Worm (Caenorhabditis elegans) whole organism, late embryonic: ENCODE data around the gene hpd-1.

ENCODE experiments used
- C08G9.2 ChIP-seq: sonication (generic microtip); optimal IDR thresholded peaks from 2 replicates; lab custom pipeline; 2016; ENCODE audit warnings: mild to moderate bottlenecking, missing genetic modification characterization, moderate library complexity, missing compliant biosample characterization
- K02D7.2 ChIP-seq: sonication (generic microtip); optimal IDR thresholded peaks from 2 replicates; lab custom pipeline; 2017; ENCODE audit warnings: mild to moderate bottlenecking, missing genetic modification characterization, missing compliant biosample characterization
- ceh-22 ChIP-seq: sonication (generic microtip); optimal IDR thresholded peaks from 2 replicates; lab custom pipeline; 2017; ENCODE audit warnings: missing biosample characterization, missing genetic modification characterization
- elt-2 ChIP-seq: sonication (generic microtip); optimal IDR thresholded peaks from 2 replicates; lab custom pipeline; 2016; ENCODE audit warnings: missing genetic modification reagents, missing genetic modification characterization, missing compliant biosample characterization
- fax-1 ChIP-seq: sonication (generic microtip); optimal IDR thresholded peaks from 2 replicates; lab custom pipeline; 2016; ENCODE audit warnings: missing genotype, missing genetic modification characterization, missing compliant biosample characterization
- fkh-10 ChIP-seq: fragments of 150-350 bp; optimal IDR thresholded peaks from 2 replicates; lab custom pipeline; 2014; ENCODE audit warnings: missing biosample characterization, missing genetic modification reagents, missing genetic modification characterization
- hlh-30 ChIP-seq: sonication (generic microtip); optimal IDR thresholded peaks from 2 replicates; lab custom pipeline; 2017; ENCODE audit warnings: antibody characterized with exemption, missing genetic modification characterization, missing compliant biosample characterization; ENCODE audit not compliant: insufficient read depth
- nhr-11 ChIP-seq: fragments of 150-350 bp; optimal IDR thresholded peaks from 2 replicates; lab custom pipeline; 2014; ENCODE audit warnings: missing biosample characterization, missing genetic modification characterization
- ref-2 ChIP-seq: sonication (generic microtip); optimal IDR thresholded peaks from 2 replicates; lab custom pipeline; 2016; ENCODE audit warnings: missing genetic modification characterization, missing compliant biosample characterization
- ttx-3 ChIP-seq: sonication (generic microtip); optimal IDR thresholded peaks from 2 replicates; lab custom pipeline; 2016; ENCODE audit warnings: missing genetic modification reagents, missing genetic modification characterization, missing compliant biosample characterization
- unc-55 ChIP-seq: sonication (generic microtip); optimal IDR thresholded peaks from 2 replicates; lab custom pipeline; 2017; ENCODE audit warnings: missing biosample characterization, missing genetic modification reagents, missing genetic modification characterization
- ztf-16 ChIP-seq: sonication (generic microtip); optimal IDR thresholded peaks from 2 replicates; lab custom pipeline; 2017; ENCODE audit warnings: missing genetic modification characterization, missing compliant biosample characterization

DNA sequence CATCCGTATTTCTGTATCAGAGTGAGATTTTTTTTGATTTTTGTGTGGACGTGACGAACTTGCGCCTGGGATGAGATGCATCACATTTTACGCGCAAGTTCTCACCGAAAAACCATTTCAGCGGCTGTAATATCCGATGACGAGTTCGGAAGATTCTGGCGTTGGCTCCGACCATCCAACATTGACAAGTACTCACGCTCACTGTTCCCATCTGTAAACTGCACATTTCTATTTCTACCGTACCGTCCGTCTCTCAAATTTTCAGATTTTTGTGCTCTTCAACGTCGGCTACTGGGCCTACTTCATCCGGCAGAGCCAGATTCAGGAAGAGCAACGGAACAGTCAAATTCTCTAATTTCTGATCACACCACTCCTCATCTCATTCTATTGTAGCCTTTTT is 7.9 kb upstream of the hpd-1 start:
- TF ChIP-seq ttx-3 (no peak), elt-2 (tag; lab: Kevin White, UChicago) (no peak), K02D7.2 (tag; lab: Kevin White, UChicago) (no peak), ref-2 (tag; lab: Kevin White, UChicago) (no peak), ztf-16 (tag; lab: Kevin White, UChicago) (no peak), fax-1 (tag; lab: Kevin White, UChicago) (no peak), nhr-11 (no peak), hlh-30 (tag; lab: Kevin White, UChicago) (no peak), ceh-22 (tag; lab: Kevin White, UChicago) (no peak), unc-55 (GFP tag; lab: Kevin White, UChicago) (no peak), C08G9.2 (tag; lab: Kevin White, UChicago) (no peak), fkh-10 (GFP tag; lab: Kevin White, UChicago) (no peak)
